Worm (Caenorhabditis elegans) whole organism, young adult: ENCODE data around the gene F53E2.2.

Source experiments
- B0336.3 ChIP-seq: fragments of 200-800 bp; sonication (Bioruptor generic); IDR thresholded peaks from 2 replicates; pipeline ENCODE4 v1.3.6; 2022; ENCODE audit warnings: missing genetic modification characterization, missing compliant biosample characterization
- F33H1.4 ChIP-seq: fragments of 200-800 bp; sonication (Bioruptor generic); IDR thresholded peaks from 2 replicates; pipeline ENCODE4 v1.3.6; 2022; ENCODE audit warnings: missing genetic modification reagents, missing genetic modification characterization, missing compliant biosample characterization
- F39B2.1 ChIP-seq: fragments of 200-800 bp; sonication (Bioruptor generic); IDR thresholded peaks from 2 replicates; pipeline ENCODE4 v1.3.6; 2022; ENCODE audit warnings: missing genetic modification reagents, missing genetic modification characterization, missing compliant biosample characterization
- K12H6.12 ChIP-seq: fragments of 200-800 bp; sonication (Bioruptor generic); optimal IDR thresholded peaks from 2 replicates; lab custom pipeline; 2018; ENCODE audit warnings: mild to moderate bottlenecking, missing genetic modification characterization, missing compliant biosample characterization
- T07F8.4 ChIP-seq: sonication (generic microtip); optimal IDR thresholded peaks from 2 replicates; lab custom pipeline; 2016; ENCODE audit warnings: mild to moderate bottlenecking, missing genetic modification characterization, moderate library complexity, missing compliant biosample characterization
- Y53F4B.3 ChIP-seq: fragments of 200-800 bp; sonication (Bioruptor generic); IDR thresholded peaks from 2 replicates; pipeline ENCODE4 v1.3.6; 2022; ENCODE audit warnings: missing genetic modification reagents, missing genetic modification characterization, missing compliant biosample characterization
- Y79H2A.3 ChIP-seq: fragments of 200-800 bp; sonication (Bioruptor generic); conservative IDR thresholded peaks from 2 replicates; pipeline ENCODE4 v1.3.6; 2022; ENCODE audit warnings: missing genetic modification reagents, missing genetic modification characterization, missing compliant biosample characterization
- aptf-3 ChIP-seq: fragments of 200-800 bp; sonication (Bioruptor generic); IDR thresholded peaks from 2 replicates; pipeline ENCODE4 v1.3.6; 2022; ENCODE audit warnings: missing genetic modification characterization, missing compliant biosample characterization
- ccch-3 ChIP-seq: fragments of 200-800 bp; sonication (Bioruptor generic); optimal IDR thresholded peaks from 2 replicates; lab custom pipeline; 2018; ENCODE audit warnings: mild to moderate bottlenecking, missing genetic modification characterization, missing compliant biosample characterization
- ceh-100 ChIP-seq: fragments of 200-800 bp; sonication (Bioruptor generic); IDR thresholded peaks from 2 replicates; pipeline ENCODE4 v1.3.6; 2022; ENCODE audit warnings: missing genetic modification reagents, missing genetic modification characterization, missing compliant biosample characterization
- ceh-91 ChIP-seq: fragments of 200-800 bp; sonication (Bioruptor generic); IDR thresholded peaks from 2 replicates; pipeline ENCODE4 v1.3.6; 2022; ENCODE audit warnings: missing genetic modification reagents, missing genetic modification characterization, missing compliant biosample characterization
- die-1 ChIP-seq: sonication (generic microtip); optimal IDR thresholded peaks from 2 replicates; lab custom pipeline; 2016; ENCODE audit warnings: missing genotype, mild to moderate bottlenecking, missing genetic modification characterization, missing compliant biosample characterization
- dox-1 ChIP-seq: fragments of 200-800 bp; sonication (Bioruptor generic); IDR thresholded peaks from 2 replicates; pipeline ENCODE4 v1.3.6; 2022; ENCODE audit warnings: missing genetic modification reagents, missing genetic modification characterization, missing compliant biosample characterization
- ets-4 ChIP-seq: fragments of 200-800 bp; sonication (Bioruptor generic); optimal IDR thresholded peaks from 2 replicates; lab custom pipeline; 2018; ENCODE audit warnings: mild to moderate bottlenecking, missing genetic modification characterization, missing compliant biosample characterization
- gei-17 ChIP-seq: fragments of 200-800 bp; sonication (Bioruptor generic); optimal IDR thresholded peaks from 2 replicates; lab custom pipeline; 2018; ENCODE audit warnings: mild to moderate bottlenecking, missing genetic modification characterization, missing compliant biosample characterization
- him-1 ChIP-seq: sonication (generic microtip); optimal IDR thresholded peaks from 2 replicates; lab custom pipeline; 2016; ENCODE audit warnings: missing genotype, missing genetic modification reagents, missing genetic modification characterization, missing compliant biosample characterization
- hlh-26 ChIP-seq: fragments of 200-800 bp; sonication (Bioruptor generic); conservative IDR thresholded peaks from 2 replicates; pipeline ENCODE4 v1.3.6; 2022; ENCODE audit warnings: missing genetic modification reagents, missing genetic modification characterization, missing compliant biosample characterization
- hmg-1.2 ChIP-seq: fragments of 200-800 bp; sonication (Bioruptor generic); IDR thresholded peaks from 2 replicates; pipeline ENCODE4 v1.3.6; 2022; ENCODE audit warnings: missing genetic modification reagents, missing genetic modification characterization, missing compliant biosample characterization
- hrde-1 ChIP-seq: sonication (generic microtip); optimal IDR thresholded peaks from 2 replicates; lab custom pipeline; 2016; ENCODE audit warnings: missing genetic modification characterization, mild to moderate bottlenecking, missing compliant biosample characterization, moderate library complexity, missing genotype, missing genetic modification reagents, borderline replicate concordance
- hsf-1 ChIP-seq: fragments of 200-800 bp; sonication (Bioruptor generic); IDR thresholded peaks from 2 replicates; pipeline ENCODE4 v1.3.6; 2022; ENCODE audit warnings: missing genetic modification reagents, missing genetic modification characterization, missing compliant biosample characterization
- let-607 ChIP-seq, 2 experiments: fragments of 200-800 bp in 1 of 2; sonication (Bioruptor generic) in 1 of 2; sonication (generic microtip) in 1 of 2; optimal IDR thresholded peaks; 2 replicates each; lab custom pipeline; 2016 to 2018; ENCODE audit warnings: mild to moderate bottlenecking in 2 of 2, missing compliant biosample characterization in 2 of 2, missing genetic modification characterization in 2 of 2, moderate library complexity in 2 of 2, missing genotype in 1 of 2
- lsl-1 ChIP-seq: fragments of 200-800 bp; sonication (Bioruptor generic); optimal IDR thresholded peaks from 2 replicates; lab custom pipeline; 2018; ENCODE audit warnings: mild to moderate bottlenecking, missing genetic modification characterization, moderate library complexity, missing compliant biosample characterization
- lsy-27 ChIP-seq: sonication (generic microtip); optimal IDR thresholded peaks from 2 replicates; lab custom pipeline; 2017; ENCODE audit warnings: missing genetic modification characterization, mild to moderate bottlenecking, missing compliant biosample characterization, antibody characterized with exemption, missing genotype, borderline replicate concordance; ENCODE audit not compliant: insufficient read depth
- madf-6 ChIP-seq: fragments of 200-800 bp; sonication (Bioruptor generic); IDR thresholded peaks from 2 replicates; pipeline ENCODE4 v1.3.6; 2022; ENCODE audit warnings: missing genetic modification reagents, missing genetic modification characterization, missing compliant biosample characterization
- mcd-1 ChIP-seq: fragments of 200-800 bp; sonication (Bioruptor generic); IDR thresholded peaks from 2 replicates; pipeline ENCODE4 v1.3.6; 2022; ENCODE audit warnings: missing genetic modification reagents, missing genetic modification characterization, missing compliant biosample characterization
- mxl-1 ChIP-seq: sonication (generic microtip); optimal IDR thresholded peaks from 2 replicates; lab custom pipeline; 2016; ENCODE audit warnings: missing genetic modification characterization, missing compliant biosample characterization
- nfya-1 ChIP-seq: sonication (generic microtip); optimal IDR thresholded peaks from 2 replicates; lab custom pipeline; 2017; ENCODE audit warnings: antibody characterized with exemption, missing compliant biosample characterization, missing genetic modification characterization, borderline replicate concordance; ENCODE audit not compliant: insufficient read depth
- nhr-80 ChIP-seq: sonication (generic microtip); optimal IDR thresholded peaks from 2 replicates; lab custom pipeline; 2016; ENCODE audit warnings: missing genetic modification characterization, missing compliant biosample characterization
- nhr-90 ChIP-seq: sonication (generic microtip); optimal IDR thresholded peaks from 2 replicates; lab custom pipeline; 2016; ENCODE audit warnings: missing genotype, mild to moderate bottlenecking, missing genetic modification characterization, missing compliant biosample characterization
- rcor-1 ChIP-seq: fragments of 200-800 bp; sonication (Bioruptor generic); IDR thresholded peaks from 2 replicates; pipeline ENCODE4 v1.3.6; 2022; ENCODE audit warnings: missing genetic modification reagents, missing genetic modification characterization, missing compliant biosample characterization
- repo-1 ChIP-seq: sonication (generic microtip); optimal IDR thresholded peaks from 2 replicates; lab custom pipeline; 2017; ENCODE audit warnings: mild to moderate bottlenecking, missing genetic modification characterization, missing compliant biosample characterization
- tbp1 ChIP-seq: fragments of 200-800 bp; sonication (Bioruptor generic); optimal IDR thresholded peaks from 2 replicates; lab custom pipeline; 2018; ENCODE audit warnings: mild to moderate bottlenecking, missing genetic modification characterization, missing compliant biosample characterization
- tlf-1 ChIP-seq: fragments of 200-800 bp; sonication (Bioruptor generic); optimal IDR thresholded peaks from 2 replicates; lab custom pipeline; 2018; ENCODE audit warnings: mild to moderate bottlenecking, missing genetic modification characterization, missing compliant biosample characterization
- xnd-1 ChIP-seq: sonication (generic microtip); optimal IDR thresholded peaks from 2 replicates; lab custom pipeline; 2016; ENCODE audit warnings: missing genotype, missing genetic modification reagents, missing genetic modification characterization, missing compliant biosample characterization
- zim-3 ChIP-seq: sonication (generic microtip); optimal IDR thresholded peaks from 2 replicates; lab custom pipeline; 2017; ENCODE audit warnings: mild to moderate bottlenecking, missing genetic modification characterization, moderate library complexity, missing compliant biosample characterization
- ztf-18 ChIP-seq: sonication (generic microtip); optimal IDR thresholded peaks from 2 replicates; lab custom pipeline; 2016; ENCODE audit warnings: missing genotype, mild to moderate bottlenecking, missing genetic modification characterization, missing compliant biosample characterization
- ztf-25 ChIP-seq: fragments of 200-800 bp; sonication (Bioruptor generic); IDR thresholded peaks from 2 replicates; pipeline ENCODE4 v1.3.6; 2022; ENCODE audit warnings: missing genetic modification reagents, missing genetic modification characterization, missing compliant biosample characterization
- ztf-28 ChIP-seq: fragments of 200-800 bp; sonication (Bioruptor generic); IDR thresholded peaks from 2 replicates; pipeline ENCODE4 v1.3.6; 2022; ENCODE audit warnings: missing genetic modification reagents, missing genetic modification characterization, missing compliant biosample characterization

Gene F53E2.2

ce11 chrV:1476284-1476792 is 1.5 kb downstream of the F53E2.2 start (continued):
- TF ChIP-seq mxl-1 (tag; lab: Kevin White, UChicago), result no peak
- no peak for TF ChIP-seq nhr-80 (tag; lab: Kevin White, UChicago)
- no peak for TF ChIP-seq ets-4 (GFP tag; lab: Kevin White, UChicago)
- TF ChIP-seq lsy-27 (tag; lab: Kevin White, UChicago), result no peak
- TF ChIP-seq hlh-26, result no peak
- peak; percentile 64; the same call in 1 of the 2 replicates for TF ChIP-seq hsf-1 (GFP tag; lab: Robert Waterston, UW)
- TF ChIP-seq ztf-18, result peak; percentile 6
- no peak for TF ChIP-seq Y53F4B.3
- no peak for TF ChIP-seq dox-1 (GFP tag; lab: Robert Waterston, UW)
- TF ChIP-seq ztf-28 (GFP tag; lab: Robert Waterston, UW), result no peak
- no peak for TF ChIP-seq repo-1 (tag; lab: Kevin White, UChicago)
- TF ChIP-seq Y79H2A.3 (GFP tag; lab: Robert Waterston, UW), result 0 out of 2 replicates have a peak, but pooled peaks have one; percentile 8
- no peak for TF ChIP-seq B0336.3
- peak; percentile 23 for TF ChIP-seq tbp1 (GFP tag; lab: Kevin White, UChicago)
- no peak for TF ChIP-seq zim-3 (tag; lab: Kevin White, UChicago)
- TF ChIP-seq let-607 (tag; optimal IDR thresholded peaks at IDR 0.05; lab: Kevin White, UChicago), result no peak
- TF ChIP-seq nfya-1 (tag; lab: Kevin White, UChicago), result no peak
- no peak for TF ChIP-seq nhr-90 (tag; lab: Kevin White, UChicago)
- no peak for TF ChIP-seq hmg-1.2 (GFP tag; lab: Robert Waterston, UW)
- no peak for TF ChIP-seq hrde-1 (tag; lab: Kevin White, UChicago)
- no peak for TF ChIP-seq tlf-1 (GFP tag; lab: Kevin White, UChicago)
- TF ChIP-seq gei-17, result no peak
- TF ChIP-seq T07F8.4 (tag; lab: Kevin White, UChicago), result no peak
- TF ChIP-seq ceh-100 (GFP tag; lab: Robert Waterston, UW), result no peak
- TF ChIP-seq ccch-3 (GFP tag; lab: Kevin White, UChicago), result no peak
- no peak for TF ChIP-seq aptf-3
- no peak for TF ChIP-seq die-1

- TF ChIP-seq rcor-1 (GFP tag; lab: Robert Waterston, UW) (0 out of 2 replicates have a peak, but pooled peaks have one; percentile 5), him-1 (tag; lab: Kevin White, UChicago) (peak; percentile 1), madf-6 (GFP tag; lab: Robert Waterston, UW) (peak; percentile 26), mcd-1 (GFP tag; lab: Robert Waterston, UW) (0 out of 2 replicates have a peak, but pooled peaks have one; percentile 3), ztf-25 (no peak), lsl-1 (GFP tag; lab: Kevin White, UChicago) (peak; percentile 77), xnd-1 (peak; percentile 33), ztf-28 (GFP tag; lab: Robert Waterston, UW) (no peak), F33H1.4 (GFP tag; lab: Robert Waterston, UW) (peak; percentile 60), ceh-91 (GFP tag; lab: Robert Waterston, UW) (peak; percentile 42)
- TF ChIP-seq, all 124 proteins: peak for 8
Observed at ce11 chrV:1476841-1477240, 2.0 kb downstream of the F53E2.2 start.

- TF ChIP-seq F39B2.1 (GFP tag; lab: Robert Waterston, UW), result no peak
- TF ChIP-seq K12H6.12 (tag; lab: Kevin White, UChicago), result peak; percentile 37
Observed at ce11 chrV:1480841-1481240, 6.0 kb downstream of the F53E2.2 start.
